Fruit fly (Drosophila melanogaster) whole organism, embryonic: ENCODE measurements around the gene CG8563.

ENCODE experiments used
- Adf1 ChIP-seq: fragments of 200-800 bp; sonication (Bioruptor generic); IDR thresholded peaks from 2 replicates; pipeline ENCODE4 v1.3.6; 2022; ENCODE audit warnings: missing biosample characterization, missing genetic modification characterization
- Asciz ChIP-seq: fragments of 200-800 bp; sonication (Bioruptor generic); optimal IDR thresholded peaks from 2 replicates; lab custom pipeline; 2017; ENCODE audit warnings: missing biosample characterization, mild to moderate bottlenecking, missing genetic modification characterization, missing genetic modification reagents
- B-H1 ChIP-seq: fragments of 200-800 bp; sonication (Bioruptor generic); IDR thresholded peaks from 3 replicates; pipeline ENCODE4 v1.3.6; 2022; ENCODE audit warnings: missing biosample characterization, missing genetic modification characterization
- CG10209 ChIP-seq: fragments of 200-800 bp; sonication (Bioruptor generic); optimal IDR thresholded peaks from 3 replicates; lab custom pipeline; 2017; ENCODE audit warnings: missing biosample characterization, mild to moderate bottlenecking, missing genetic modification characterization, missing genetic modification reagents
- CG10267 ChIP-seq: fragments of 200-800 bp; sonication (Bioruptor generic); optimal IDR thresholded peaks from 2 replicates; lab custom pipeline; 2018; ENCODE audit warnings: missing biosample characterization, mild to moderate bottlenecking, missing genetic modification characterization, moderate library complexity
- CG11398 ChIP-seq: fragments of 200-800 bp; sonication (Bioruptor generic); optimal IDR thresholded peaks from 2 replicates; lab custom pipeline; 2016; ENCODE audit warnings: missing biosample characterization, missing genetic modification characterization
- CG12299 ChIP-seq: fragments of 200-800 bp; sonication (Bioruptor generic); optimal IDR thresholded peaks from 2 replicates; lab custom pipeline; 2018; ENCODE audit warnings: missing biosample characterization, mild to moderate bottlenecking, missing genetic modification characterization
- CG12942 ChIP-seq: fragments of 200-800 bp; sonication (Bioruptor generic); optimal IDR thresholded peaks from 3 replicates; lab custom pipeline; 2016; ENCODE audit warnings: missing biosample characterization, missing genetic modification characterization
- CG14710 ChIP-seq: fragments of 200-800 bp; sonication (Bioruptor generic); optimal IDR thresholded peaks from 3 replicates; lab custom pipeline; 2019; ENCODE audit warnings: missing biosample characterization, mild to moderate bottlenecking, missing genetic modification characterization, moderate library complexity
- CG15011 ChIP-seq: fragments of 200-800 bp; sonication (Bioruptor generic); optimal IDR thresholded peaks from 3 replicates; lab custom pipeline; 2018; ENCODE audit warnings: missing biosample characterization, mild to moderate bottlenecking, missing genetic modification characterization
- CG16779 ChIP-seq: fragments of 200-800 bp; sonication (Bioruptor generic); IDR thresholded peaks from 2 replicates; pipeline ENCODE4 v1.3.6; 2022; ENCODE audit warnings: missing biosample characterization, missing genetic modification characterization
- CG17359 ChIP-seq: fragments of 200-800 bp; sonication (Bioruptor generic); optimal IDR thresholded peaks from 3 replicates; lab custom pipeline; 2018; ENCODE audit warnings: missing biosample characterization, mild to moderate bottlenecking, missing genetic modification characterization, moderate library complexity
- CG1792 ChIP-seq: fragments of 200-800 bp; sonication (Bioruptor generic); optimal IDR thresholded peaks from 2 replicates; lab custom pipeline; 2016; ENCODE audit warnings: missing biosample characterization, missing genetic modification characterization
- CG2202 ChIP-seq: fragments of 200-800 bp; sonication (Bioruptor generic); optimal IDR thresholded peaks from 2 replicates; lab custom pipeline; 2018; ENCODE audit warnings: missing biosample characterization, mild to moderate bottlenecking, missing genetic modification characterization
- CG3065 ChIP-seq: fragments of 200-800 bp; sonication (Bioruptor generic); optimal IDR thresholded peaks from 2 replicates; lab custom pipeline; 2016; ENCODE audit warnings: missing biosample characterization, missing genetic modification characterization
- CG31365 ChIP-seq: fragments of 200-800 bp; sonication (Bioruptor generic); optimal IDR thresholded peaks from 2 replicates; lab custom pipeline; 2018; ENCODE audit warnings: missing biosample characterization, mild to moderate bottlenecking, missing genetic modification characterization
- CG34376 ChIP-seq: fragments of 200-800 bp; sonication (Bioruptor generic); optimal IDR thresholded peaks from 2 replicates; lab custom pipeline; 2018; ENCODE audit warnings: missing biosample characterization, mild to moderate bottlenecking, missing genetic modification characterization
- CG3838 ChIP-seq: fragments of 200-800 bp; sonication (Bioruptor generic); optimal IDR thresholded peaks from 3 replicates; lab custom pipeline; 2016; ENCODE audit warnings: missing biosample characterization, missing genetic modification characterization
- CG6689 ChIP-seq: fragments of 200-800 bp; sonication (Bioruptor generic); IDR thresholded peaks from 2 replicates; pipeline ENCODE4 v1.3.6; 2022; ENCODE audit warnings: missing biosample characterization, missing genetic modification characterization
- CG7357 ChIP-seq: fragments of 200-800 bp; sonication (Bioruptor generic); IDR thresholded peaks from 3 replicates; pipeline ENCODE4 v1.3.6; 2022; ENCODE audit warnings: missing biosample characterization, missing genetic modification characterization
- Dbx ChIP-seq: fragments of 200-800 bp; sonication (Bioruptor generic); IDR thresholded peaks from 3 replicates; pipeline ENCODE4 v1.3.6; 2022; ENCODE audit warnings: missing biosample characterization, missing genetic modification characterization
- H15 ChIP-seq: fragments of 200-800 bp; sonication (Bioruptor generic); IDR thresholded peaks from 3 replicates; pipeline ENCODE4 v1.3.6; 2022; ENCODE audit warnings: missing biosample characterization, missing genetic modification characterization
- H2.0 ChIP-seq: fragments of 200-800 bp; sonication (Bioruptor generic); IDR thresholded peaks from 2 replicates; pipeline ENCODE4 v1.3.6; 2022; ENCODE audit warnings: missing biosample characterization, missing genetic modification characterization
- HLH54F ChIP-seq: fragments of 200-800 bp; sonication (Bioruptor generic); optimal IDR thresholded peaks from 3 replicates; lab custom pipeline; 2016; ENCODE audit warnings: missing biosample characterization, missing genetic modification characterization
- HmgD ChIP-seq: fragments of 200-800 bp; sonication (Bioruptor generic); optimal IDR thresholded peaks from 3 replicates; lab custom pipeline; 2016; ENCODE audit warnings: missing biosample characterization, missing genetic modification characterization
- Lhr ChIP-seq: fragments of 200-800 bp; sonication (Bioruptor generic); optimal IDR thresholded peaks from 3 replicates; lab custom pipeline; 2017; ENCODE audit warnings: mild to moderate bottlenecking, missing biosample characterization, missing genetic modification reagents, missing genetic modification characterization
- Lpt ChIP-seq: fragments of >200 bp; optimal IDR thresholded peaks from 2 replicates; lab custom pipeline; 2018; ENCODE audit warnings: missing biosample characterization, missing genetic modification characterization
- MTF-1 ChIP-seq: fragments of 200-800 bp; sonication (Bioruptor generic); optimal IDR thresholded peaks from 2 replicates; lab custom pipeline; 2018; ENCODE audit warnings: missing biosample characterization, mild to moderate bottlenecking, missing genetic modification characterization, borderline replicate concordance
- Oaz ChIP-seq: fragments of 200-800 bp; sonication (Bioruptor generic); IDR thresholded peaks from 2 replicates; pipeline ENCODE4 v1.3.6; 2022; ENCODE audit warnings: missing biosample characterization, missing genetic modification characterization
- Poxn ChIP-seq: fragments of 200-800 bp; sonication (Bioruptor generic); IDR thresholded peaks from 2 replicates; pipeline ENCODE4 v1.3.6; 2022; ENCODE audit warnings: missing biosample characterization, missing genetic modification characterization
- Ptx1 ChIP-seq: fragments of 200-800 bp; sonication (Bioruptor generic); IDR thresholded peaks from 2 replicates; pipeline ENCODE4 v1.3.6; 2022; ENCODE audit warnings: missing biosample characterization, missing genetic modification characterization
- Sin3A ChIP-seq: fragments of >200 bp; optimal IDR thresholded peaks from 2 replicates; lab custom pipeline; 2018
- Xbp1 ChIP-seq: fragments of 200-800 bp; sonication (Bioruptor generic); optimal IDR thresholded peaks from 3 replicates; lab custom pipeline; 2016; ENCODE audit warnings: missing biosample characterization, mild to moderate bottlenecking, missing genetic modification characterization
- ab ChIP-seq: fragments of 200-800 bp; sonication (Bioruptor generic); optimal IDR thresholded peaks from 2 replicates; lab custom pipeline; 2016; ENCODE audit warnings: missing biosample characterization, missing genetic modification characterization
- abd-A ChIP-seq: fragments of 200-800 bp; sonication (Bioruptor generic); optimal IDR thresholded peaks from 3 replicates; lab custom pipeline; 2019; ENCODE audit warnings: missing biosample characterization, mild to moderate bottlenecking, missing genetic modification characterization, moderate library complexity
- al ChIP-seq: fragments of 200-800 bp; sonication (Bioruptor generic); IDR thresholded peaks from 2 replicates; pipeline ENCODE4 v1.3.6; 2022; ENCODE audit warnings: missing biosample characterization, missing genetic modification characterization
- bowl ChIP-seq: fragments of 200-800 bp; sonication (Bioruptor generic); IDR thresholded peaks from 2 replicates; pipeline ENCODE4 v1.3.6; 2022; ENCODE audit warnings: missing biosample characterization, missing genetic modification characterization
- ewg ChIP-seq: fragments of 200-800 bp; sonication (Bioruptor generic); optimal IDR thresholded peaks from 3 replicates; lab custom pipeline; 2017; ENCODE audit warnings: mild to moderate bottlenecking, missing biosample characterization, missing genetic modification reagents, missing genetic modification characterization
- ind ChIP-seq: fragments of 200-800 bp; sonication (Bioruptor generic); optimal IDR thresholded peaks from 3 replicates; lab custom pipeline; 2016; ENCODE audit warnings: missing biosample characterization, missing genetic modification characterization
- klu ChIP-seq: fragments of 200-800 bp; sonication (Bioruptor generic); IDR thresholded peaks from 2 replicates; pipeline ENCODE4 v1.3.6; 2022; ENCODE audit warnings: missing biosample characterization, missing genetic modification characterization
- lola ChIP-seq, 3 experiments: fragments of >200 bp in 2 of 3; fragments of 200-800 bp in 1 of 3; sonication (Bioruptor generic) in 1 of 3; optimal IDR thresholded peaks; 2 replicates each; lab custom pipeline; 2017 to 2019; ENCODE audit warnings: missing biosample characterization in 3 of 3, missing genetic modification characterization in 3 of 3, mild to moderate bottlenecking in 1 of 3, moderate library complexity in 1 of 3
- mirr ChIP-seq: fragments of 200-800 bp; sonication (Bioruptor generic); optimal IDR thresholded peaks from 3 replicates; lab custom pipeline; 2018; ENCODE audit warnings: missing biosample characterization, mild to moderate bottlenecking, missing genetic modification characterization
- org-1 ChIP-seq: fragments of 200-800 bp; sonication (Bioruptor generic); optimal IDR thresholded peaks from 2 replicates; lab custom pipeline; 2017; ENCODE audit warnings: missing biosample characterization, missing genetic modification characterization
- pzg ChIP-seq: fragments of 200-800 bp; sonication (Bioruptor generic); optimal IDR thresholded peaks from 3 replicates; lab custom pipeline; 2018; ENCODE audit warnings: missing biosample characterization, mild to moderate bottlenecking, missing genetic modification characterization, moderate library complexity
- sens ChIP-seq: fragments of 200-800 bp; sonication (Bioruptor generic); peaks from one replicate; lab custom pipeline; 2016; ENCODE audit warnings: missing biosample characterization, missing genetic modification characterization
- seq ChIP-seq: fragments of 200-800 bp; sonication (Bioruptor generic); IDR thresholded peaks from 2 replicates; pipeline ENCODE4 v1.3.6; 2022; ENCODE audit warnings: missing biosample characterization, missing genetic modification characterization
- sr ChIP-seq: fragments of 200-800 bp; sonication (Bioruptor generic); IDR thresholded peaks from 3 replicates; pipeline ENCODE4 v1.3.6; 2022; ENCODE audit warnings: missing biosample characterization, missing genetic modification characterization
- stc ChIP-seq: fragments of 200-800 bp; sonication (Bioruptor generic); IDR thresholded peaks from 2 replicates; pipeline ENCODE4 v1.3.6; 2022; ENCODE audit warnings: missing biosample characterization, missing genetic modification characterization
- twi ChIP-seq: fragments of 200-800 bp; optimal IDR thresholded peaks from 2 replicates; lab custom pipeline; 2019; ENCODE audit warnings: missing biosample characterization, mild to moderate bottlenecking, missing genetic modification characterization, moderate library complexity
- tx ChIP-seq: fragments of 200-800 bp; sonication (Bioruptor generic); optimal IDR thresholded peaks from 2 replicates; lab custom pipeline; 2016; ENCODE audit warnings: missing biosample characterization, missing genetic modification characterization
- usp ChIP-seq: fragments of >200 bp; optimal IDR thresholded peaks from 2 replicates; lab custom pipeline; 2017; ENCODE audit warnings: missing biosample characterization, missing genetic modification characterization

Gene CG8563

DNA sequence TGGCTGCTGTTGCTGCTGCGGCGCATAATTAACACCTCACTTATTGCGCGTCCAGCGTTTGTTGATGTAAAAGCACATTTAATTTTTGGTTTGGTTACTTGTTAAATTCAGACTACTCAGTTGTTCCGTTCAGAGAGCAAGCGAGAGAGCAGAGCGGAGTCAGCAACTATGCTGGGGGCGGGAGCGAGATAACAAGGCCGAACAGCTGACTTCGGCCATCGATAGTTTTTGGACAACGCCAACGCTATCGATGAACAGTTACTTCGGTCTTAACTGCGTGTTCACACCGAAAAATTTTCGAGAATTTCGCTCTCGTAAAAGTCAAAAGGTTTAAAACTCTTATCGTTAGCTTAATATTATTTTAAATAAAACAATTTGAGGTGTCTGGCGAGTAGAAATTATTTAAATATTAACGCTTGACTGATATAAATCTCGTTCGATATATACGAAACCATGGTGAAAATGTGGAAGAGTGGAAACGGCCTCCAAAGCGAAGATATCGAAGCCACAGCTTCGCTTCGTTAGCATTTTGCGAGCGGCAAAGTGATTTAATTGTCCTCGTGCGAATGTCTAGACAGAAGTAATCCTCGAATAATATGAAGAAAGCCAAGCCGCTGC is 9.1 kb upstream of the CG8563 start, which contains the start of the genes SMSr and smid (continued):
- peak; percentile 62; the same call in 1 of the 2 replicates for TF ChIP-seq CG6689 (GFP tag; lab: Robert Waterston, UW)
- no peak for TF ChIP-seq CG11398 (GFP tag; lab: Kevin White, UChicago)
- peak; percentile 65 for TF ChIP-seq CG10267 (tag; lab: Kevin White, UChicago)
- TF ChIP-seq CG16779 (GFP tag; lab: Robert Waterston, UW) = no peak
- no peak for TF ChIP-seq Lhr (GFP tag; lab: Kevin White, UChicago)
- TF ChIP-seq Adf1 (GFP tag; lab: Robert Waterston, UW) = peak; percentile 43
- TF ChIP-seq Ptx1 (GFP tag; lab: Robert Waterston, UW) = peak; percentile 71
- TF ChIP-seq Oaz (GFP tag; lab: Robert Waterston, UW) = no peak
- TF ChIP-seq CG7357 (GFP tag; lab: Robert Waterston, UW) = peak; percentile 99
- no peak for TF ChIP-seq MTF-1
- no peak for TF ChIP-seq CG31365 (tag; lab: Kevin White, UChicago)
- TF ChIP-seq CG15011 (GFP tag; lab: Kevin White, UChicago) = peak; percentile 20
- TF ChIP-seq usp (GFP tag; lab: Kevin White, UChicago) = no peak
- TF ChIP-seq Xbp1 (GFP tag; lab: Kevin White, UChicago) = peak; percentile 72
- no peak for TF ChIP-seq CG1792 (GFP tag; lab: Kevin White, UChicago)
- no peak for TF ChIP-seq abd-A (tag; lab: Kevin White, UChicago)
- TF ChIP-seq bowl (GFP tag; lab: Robert Waterston, UW) = no peak
- TF ChIP-seq CG17359 (tag; lab: Kevin White, UChicago) = peak; percentile 53
- peak; percentile 4 for TF ChIP-seq CG3065 (GFP tag; lab: Kevin White, UChicago)
- TF ChIP-seq Sin3A = peak; percentile 98
- no peak for TF ChIP-seq HmgD (GFP tag; lab: Kevin White, UChicago)
- no peak for TF ChIP-seq CG12299
- TF ChIP-seq al (GFP tag; lab: Robert Waterston, UW) = peak; percentile 64
- TF ChIP-seq H2.0 (GFP tag; lab: Robert Waterston, UW) = peak; percentile 32; the same call in 1 of the 2 replicates
- TF ChIP-seq Dbx (GFP tag; lab: Robert Waterston, UW) = 0 out of 3 replicates have a peak, but pooled peaks have one; percentile 58
- 0 out of 3 replicates have a peak, but pooled peaks have one; percentile 46 for TF ChIP-seq H15 (GFP tag; lab: Robert Waterston, UW)
- TF ChIP-seq CG12942 = peak; percentile 54
- no peak for TF ChIP-seq sr (GFP tag; lab: Robert Waterston, UW)
- TF ChIP-seq mirr (GFP tag; lab: Kevin White, UChicago) = peak; percentile 19
- TF ChIP-seq Asciz (GFP tag; lab: Kevin White, UChicago) = no peak
- no peak; the same call in 2 of the 3 replicates for TF ChIP-seq B-H1
- TF ChIP-seq lola (GFP tag; optimal IDR thresholded peaks at IDR 0.05; lab: Kevin White, UChicago) = peak in 2 of 3 experiments; percentile 61 to 65
- TF ChIP-seq CG14710 (tag; lab: Kevin White, UChicago) = peak; percentile 85
- TF ChIP-seq sens = peak; percentile 95
- TF ChIP-seq tx (GFP tag; lab: Kevin White, UChicago) = peak; percentile 60
- TF ChIP-seq HLH54F (GFP tag; lab: Kevin White, UChicago) = peak; percentile 55
- no peak for TF ChIP-seq Poxn
- no peak for TF ChIP-seq Lpt (GFP tag; lab: Kevin White, UChicago)
- peak; percentile 53 for TF ChIP-seq CG10209 (GFP tag; lab: Kevin White, UChicago)
- no peak for TF ChIP-seq seq (GFP tag; lab: Robert Waterston, UW)
- TF ChIP-seq CG2202 (tag; lab: Kevin White, UChicago) = no peak
- peak; percentile 69; the same call in 1 of the 2 replicates for TF ChIP-seq klu (GFP tag; lab: Robert Waterston, UW)
- peak; percentile 24 for TF ChIP-seq ewg (GFP tag; lab: Kevin White, UChicago)
- TF ChIP-seq pzg (GFP tag; lab: Kevin White, UChicago) = peak; percentile 73
- TF ChIP-seq ab (GFP tag; lab: Kevin White, UChicago) = no peak
- TF ChIP-seq ind (GFP tag; lab: Kevin White, UChicago) = peak; percentile 58
- TF ChIP-seq org-1 (GFP tag; lab: Kevin White, UChicago) = peak; percentile 4
- peak; percentile 57 for TF ChIP-seq CG34376 (GFP tag; lab: Kevin White, UChicago)
- TF ChIP-seq stc = no peak
- TF ChIP-seq CG3838 = no peak
- peak; percentile 42 for TF ChIP-seq twi (tag; lab: Kevin White, UChicago)
